Worm (Caenorhabditis elegans): ENCODE results near the gene ucr-1.

- TF ChIP-seq ztf-25 (GFP tag; IDR thresholded peaks at IDR 0.05) (no peak), ama-1 (optimal IDR thresholded peaks at IDR 0.05) (peak; percentile 48), ama-1 (GFP tag; optimal IDR thresholded peaks at IDR 0.05) (no peak), K12H6.12 (tag; optimal IDR thresholded peaks at IDR 0.05) (no peak), ztf-6 (GFP tag; IDR thresholded peaks at IDR 0.05) (no peak), snpc-1.3 (tag; optimal IDR thresholded peaks at IDR 0.05; ENCODE audit: insufficient read depth) (no peak), sptf-2 (GFP tag; optimal IDR thresholded peaks at IDR 0.05) (no peak), snpc-1.1 (tag; optimal IDR thresholded peaks at IDR 0.05; ENCODE audit: insufficient read depth) (no peak), nfya-1 (tag; optimal IDR thresholded peaks at IDR 0.05; ENCODE audit: borderline replicate concordance, insufficient read depth) (no peak), hlh-26 (GFP tag; conservative IDR thresholded peaks at IDR 0.05) (no peak), xnd-1 (tag; optimal IDR thresholded peaks at IDR 0.05) (no peak), aptf-2 (GFP tag; conservative IDR thresholded peaks at IDR 0.05) (no peak)
Observed at ce11 chrIII:5594350-5594749, 2.4 kb downstream of the ucr-1 start.
